Worm (Caenorhabditis elegans) whole organism, L4 larva: ENCODE measurements around the gene irld-40.

Experiments
- F10B5.3 ChIP-seq: sonication (generic microtip); optimal IDR thresholded peaks from 2 replicates; lab custom pipeline; 2016; ENCODE audit warnings: mild to moderate bottlenecking, missing genetic modification characterization, missing compliant biosample characterization
- aly-2 ChIP-seq: sonication (generic microtip); optimal IDR thresholded peaks from 2 replicates; lab custom pipeline; 2018; ENCODE audit warnings: missing biosample characterization, missing genetic modification characterization
- dpl-1 ChIP-seq: fragments of 150-350 bp; optimal IDR thresholded peaks from 2 replicates; lab custom pipeline; 2014; ENCODE audit warnings: missing biosample characterization, missing genetic modification reagents, missing genetic modification characterization
- lim-7 ChIP-seq: fragments of 200-800 bp; sonication (Bioruptor generic); IDR thresholded peaks from 2 replicates; pipeline ENCODE4 v1.3.6; 2022; ENCODE audit warnings: missing genetic modification characterization, missing compliant biosample characterization
- lin-13 ChIP-seq: fragments of 150-350 bp; optimal IDR thresholded peaks from 2 replicates; lab custom pipeline; 2014; ENCODE audit warnings: missing biosample characterization, missing genetic modification reagents, missing genetic modification characterization
- lin-15B ChIP-seq: fragments of 150-350 bp; sonication (generic microtip); optimal IDR thresholded peaks from 3 replicates; lab custom pipeline; 2014; ENCODE audit warnings: missing biosample characterization, missing genetic modification characterization
- lin-39 ChIP-seq: fragments of 150-350 bp; optimal IDR thresholded peaks from 2 replicates; lab custom pipeline; 2014; ENCODE audit warnings: missing biosample characterization, missing genetic modification reagents, missing genetic modification characterization
- nhr-102 ChIP-seq: sonication (generic microtip); optimal IDR thresholded peaks from 2 replicates; lab custom pipeline; 2016; ENCODE audit warnings: mild to moderate bottlenecking, missing genetic modification characterization, moderate library complexity, missing compliant biosample characterization
- nhr-237 ChIP-seq: sonication (generic microtip); optimal IDR thresholded peaks from 2 replicates; lab custom pipeline; 2017; ENCODE audit warnings: missing biosample characterization, missing genetic modification characterization
- nhr-28 ChIP-seq: fragments of 150-350 bp; optimal IDR thresholded peaks from 2 replicates; lab custom pipeline; 2014; ENCODE audit warnings: missing biosample characterization, missing genetic modification characterization
- set-16 ChIP-seq: fragments of 200-800 bp; sonication (Bioruptor generic); IDR thresholded peaks from 2 replicates; pipeline ENCODE4 v1.3.6; 2022; ENCODE audit warnings: missing genetic modification reagents, missing genetic modification characterization, missing compliant biosample characterization
- skn-1 ChIP-seq: fragments of 150-350 bp; optimal IDR thresholded peaks from 2 replicates; lab custom pipeline; 2014; ENCODE audit warnings: missing biosample characterization, missing genetic modification characterization
- snpc-4 ChIP-seq: fragments of 150-350 bp; optimal IDR thresholded peaks from 2 replicates; lab custom pipeline; 2014; ENCODE audit warnings: missing biosample characterization, missing genetic modification characterization
- unc-130 ChIP-seq: sonication (generic microtip); optimal IDR thresholded peaks from 2 replicates; lab custom pipeline; 2016; ENCODE audit warnings: missing genetic modification reagents, missing genetic modification characterization, missing compliant biosample characterization

DNA sequence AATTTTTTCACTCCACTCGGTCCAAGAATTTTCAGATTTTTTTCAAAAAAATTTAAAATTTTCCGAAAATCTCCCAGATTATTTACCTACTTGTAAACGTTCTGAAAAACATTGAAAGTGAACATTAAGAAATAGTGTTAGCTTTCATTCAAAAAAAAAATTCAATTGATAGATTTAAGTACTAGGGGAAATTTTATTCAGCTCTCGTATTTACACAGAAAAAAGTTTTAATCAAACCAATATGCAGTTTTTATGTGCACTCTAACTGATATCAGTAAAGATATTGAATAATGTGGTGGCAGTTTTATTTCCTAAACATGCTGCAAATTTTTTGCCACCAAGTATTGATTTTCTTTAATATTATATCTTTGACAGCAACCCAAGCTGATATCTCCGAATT, 5.8 kb downstream of the irld-40 start, which contains the start of gene irld-42:
- TF ChIP-seq nhr-237 (no peak), lin-39 (tag; lab: Kevin White, UChicago) (no peak), skn-1 (tag; lab: Kevin White, UChicago) (no peak), lin-13 (no peak), F10B5.3 (tag; lab: Kevin White, UChicago) (no peak), snpc-4 (tag; lab: Kevin White, UChicago) (no peak), set-16 (no peak), lin-15B (tag; lab: Kevin White, UChicago) (no peak), nhr-28 (tag; lab: Kevin White, UChicago) (no peak), aly-2 (tag; lab: Kevin White, UChicago) (no peak), unc-130 (no peak), dpl-1 (GFP tag; lab: Kevin White, UChicago) (no peak), lim-7 (GFP tag; lab: Robert Waterston, UW) (no peak), nhr-102 (tag; lab: Kevin White, UChicago) (no peak)
